Fruit fly (Drosophila melanogaster) whole organism, embryonic: ENCODE measurements around the gene Tnpo-SR.
A peak's percentile ranks its signal among the peaks of the same experiment; 100 is the strongest.

Experiments used
- ATbp ChIP-seq: fragments of 200-800 bp; sonication (Bioruptor generic); optimal IDR thresholded peaks from 2 replicates; lab custom pipeline; 2017; ENCODE audit warnings: missing biosample characterization, mild to moderate bottlenecking, missing genetic modification characterization, missing genetic modification reagents
- Ada2b ChIP-seq: fragments of 200-800 bp; sonication (Bioruptor generic); IDR thresholded peaks from 2 replicates; pipeline ENCODE4 v1.3.6; 2022; ENCODE audit warnings: missing biosample characterization, missing genetic modification characterization
- C15 ChIP-seq: fragments of 200-800 bp; sonication (Bioruptor generic); IDR thresholded peaks from 3 replicates; pipeline ENCODE4 v1.3.6; 2022; ENCODE audit warnings: missing biosample characterization, missing genetic modification characterization
- CG11504 ChIP-seq: fragments of 200-800 bp; sonication (Bioruptor generic); optimal IDR thresholded peaks from 3 replicates; lab custom pipeline; 2019; ENCODE audit warnings: missing biosample characterization, mild to moderate bottlenecking, missing genetic modification characterization, moderate library complexity
- CG12104 ChIP-seq: fragments of 200-800 bp; sonication (Bioruptor generic); optimal IDR thresholded peaks from 3 replicates; lab custom pipeline; 2016; ENCODE audit warnings: missing biosample characterization, missing genetic modification characterization
- CG12155 ChIP-seq: fragments of 200-800 bp; sonication (Bioruptor generic); optimal IDR thresholded peaks from 3 replicates; lab custom pipeline; 2016; ENCODE audit warnings: missing biosample characterization, missing genetic modification characterization
- CG12236 ChIP-seq: fragments of 200-800 bp; sonication (Bioruptor generic); optimal IDR thresholded peaks from 2 replicates; lab custom pipeline; 2016; ENCODE audit warnings: missing biosample characterization, missing genetic modification characterization
- CG12744 ChIP-seq: fragments of 200-800 bp; sonication (Bioruptor generic); optimal IDR thresholded peaks from 2 replicates; lab custom pipeline; 2016; ENCODE audit warnings: missing biosample characterization, missing genetic modification characterization
- CG13894 ChIP-seq: fragments of 200-800 bp; sonication (Bioruptor generic); optimal IDR thresholded peaks from 3 replicates; lab custom pipeline; 2018; ENCODE audit warnings: missing biosample characterization, mild to moderate bottlenecking, missing genetic modification characterization, moderate library complexity
- CG15696 ChIP-seq: fragments of 200-800 bp; sonication (Bioruptor generic); optimal IDR thresholded peaks from 2 replicates; lab custom pipeline; 2019; ENCODE audit warnings: missing biosample characterization, mild to moderate bottlenecking, missing genetic modification characterization, moderate library complexity
- CG17328 ChIP-seq: fragments of 200-800 bp; sonication (Bioruptor generic); IDR thresholded peaks from 2 replicates; pipeline ENCODE4 v1.3.6; 2022; ENCODE audit warnings: missing biosample characterization, missing genetic modification characterization
- CG17612 ChIP-seq: fragments of 200-800 bp; sonication (Bioruptor generic); IDR thresholded peaks from 2 replicates; pipeline ENCODE4 v1.3.6; 2022; ENCODE audit warnings: missing biosample characterization, missing genetic modification characterization
- CG17912 ChIP-seq: fragments of 200-800 bp; sonication (Bioruptor generic); optimal IDR thresholded peaks from 2 replicates; lab custom pipeline; 2018; ENCODE audit warnings: missing biosample characterization, mild to moderate bottlenecking, missing genetic modification characterization
- CG2678 ChIP-seq: fragments of 200-800 bp; sonication (Bioruptor generic); optimal IDR thresholded peaks from 3 replicates; lab custom pipeline; 2019; ENCODE audit warnings: missing biosample characterization, mild to moderate bottlenecking, missing genetic modification characterization, moderate library complexity
- CG3065 ChIP-seq: fragments of 200-800 bp; sonication (Bioruptor generic); optimal IDR thresholded peaks from 2 replicates; lab custom pipeline; 2016; ENCODE audit warnings: missing biosample characterization, missing genetic modification characterization
- CG32772 ChIP-seq: fragments of 200-800 bp; sonication (Bioruptor generic); IDR thresholded peaks from 2 replicates; pipeline ENCODE4 v1.3.6; 2022; ENCODE audit warnings: missing biosample characterization, missing genetic modification characterization
- CG4424 ChIP-seq: fragments of 200-800 bp; sonication (Bioruptor generic); optimal IDR thresholded peaks from 3 replicates; lab custom pipeline; 2016; ENCODE audit warnings: missing biosample characterization, missing genetic modification characterization
- CG4820 ChIP-seq: fragments of 200-800 bp; sonication (Bioruptor generic); optimal IDR thresholded peaks from 3 replicates; lab custom pipeline; 2016; ENCODE audit warnings: missing biosample characterization, missing genetic modification characterization
- CG6689 ChIP-seq: fragments of 200-800 bp; sonication (Bioruptor generic); IDR thresholded peaks from 2 replicates; pipeline ENCODE4 v1.3.6; 2022; ENCODE audit warnings: missing biosample characterization, missing genetic modification characterization
- CG7963 ChIP-seq: fragments of 200-800 bp; sonication (Bioruptor generic); IDR thresholded peaks from 3 replicates; pipeline ENCODE4 v1.3.6; 2022; ENCODE audit warnings: missing biosample characterization, missing genetic modification characterization; ENCODE audit not compliant: partially characterized antibody
- CG8290 ChIP-seq, 3 experiments: fragments of 200-800 bp; sonication (Bioruptor generic); optimal IDR thresholded peaks; 2 replicates each; lab custom pipeline; 2016 to 2019; ENCODE audit warnings: missing biosample characterization in 3 of 3, missing genetic modification characterization in 3 of 3, mild to moderate bottlenecking in 2 of 3, moderate library complexity in 1 of 3
- CG9437 ChIP-seq: fragments of 200-800 bp; sonication (Bioruptor generic); optimal IDR thresholded peaks from 2 replicates; lab custom pipeline; 2018; ENCODE audit warnings: missing biosample characterization, mild to moderate bottlenecking, missing genetic modification characterization
- CTCF ChIP-seq: fragments of 200-800 bp; sonication (Bioruptor generic); optimal IDR thresholded peaks from 2 replicates; lab custom pipeline; 2017; ENCODE audit warnings: missing biosample characterization, mild to moderate bottlenecking, missing genetic modification characterization, moderate library complexity
- D ChIP-seq, 2 experiments: fragments of 200-800 bp in 1 of 2; fragments of >200 bp in 1 of 2; sonication (Bioruptor generic) in 1 of 2; optimal IDR thresholded peaks; 2 replicates in 1 of 2; 3 replicates in 1 of 2; lab custom pipeline; 2017; ENCODE audit warnings: mild to moderate bottlenecking in 1 of 2, missing biosample characterization in 1 of 2, missing genetic modification characterization in 1 of 2, missing genetic modification reagents in 1 of 2
- Doc2 ChIP-seq: fragments of 200-800 bp; sonication (Bioruptor generic); IDR thresholded peaks from 2 replicates; pipeline ENCODE4 v1.3.6; 2022; ENCODE audit warnings: missing biosample characterization, missing genetic modification characterization
- Doc3 ChIP-seq: fragments of 200-800 bp; sonication (Bioruptor generic); IDR thresholded peaks from 3 replicates; pipeline ENCODE4 v1.3.6; 2022; ENCODE audit warnings: missing biosample characterization, missing genetic modification characterization; ENCODE audit not compliant: partially characterized antibody
- Dp ChIP-seq: fragments of 200-800 bp; sonication (Bioruptor generic); optimal IDR thresholded peaks from 2 replicates; lab custom pipeline; 2018; ENCODE audit warnings: missing biosample characterization, mild to moderate bottlenecking, missing genetic modification characterization, moderate library complexity
- Fer1 ChIP-seq: fragments of 200-800 bp; sonication (Bioruptor generic); optimal IDR thresholded peaks from 2 replicates; lab custom pipeline; 2017; ENCODE audit warnings: missing biosample characterization, mild to moderate bottlenecking, missing genetic modification characterization
- HLH3B ChIP-seq: fragments of 200-800 bp; sonication (Bioruptor generic); IDR thresholded peaks from 2 replicates; pipeline ENCODE4 v1.3.6; 2022; ENCODE audit warnings: missing biosample characterization, missing genetic modification characterization
- Hmx ChIP-seq: fragments of 200-800 bp; sonication (Bioruptor generic); optimal IDR thresholded peaks from 2 replicates; lab custom pipeline; 2016; ENCODE audit warnings: missing biosample characterization, missing genetic modification characterization
- Hr3 ChIP-seq: fragments of 200-800 bp; sonication (Bioruptor generic); optimal IDR thresholded peaks from 3 replicates; lab custom pipeline; 2016; ENCODE audit warnings: missing biosample characterization, missing genetic modification characterization
- Hr51 ChIP-seq, 2 experiments: fragments of 200-800 bp; sonication (Bioruptor generic); optimal IDR thresholded peaks; 2 replicates in 1 of 2; 3 replicates in 1 of 2; lab custom pipeline; 2016 to 2018; ENCODE audit warnings: missing biosample characterization in 2 of 2, missing genetic modification characterization in 2 of 2, mild to moderate bottlenecking in 1 of 2, moderate library complexity in 1 of 2
- Stat92E ChIP-seq, 3 experiments: fragments of >200 bp in 2 of 3; fragments of 200-800 bp in 1 of 3; sonication (Bioruptor generic) in 1 of 3; optimal IDR thresholded peaks; 2 replicates each; lab custom pipeline; 2017 to 2019; ENCODE audit warnings: missing biosample characterization in 3 of 3, missing genetic modification characterization in 3 of 3, mild to moderate bottlenecking in 1 of 3, moderate library complexity in 1 of 3
- YL-1 ChIP-seq: fragments of 200-800 bp; sonication (Bioruptor generic); optimal IDR thresholded peaks from 3 replicates; lab custom pipeline; 2017; ENCODE audit warnings: missing biosample characterization, mild to moderate bottlenecking, missing genetic modification characterization
- ac ChIP-seq: fragments of 200-800 bp; sonication (Bioruptor generic); optimal IDR thresholded peaks from 3 replicates; lab custom pipeline; 2017; ENCODE audit warnings: missing biosample characterization, mild to moderate bottlenecking, missing genetic modification characterization
- bab2 ChIP-seq: fragments of 200-800 bp; sonication (Bioruptor generic); optimal IDR thresholded peaks from 2 replicates; lab custom pipeline; 2016; ENCODE audit warnings: missing biosample characterization, missing genetic modification characterization
- cg ChIP-seq: fragments of 200-800 bp; sonication (Bioruptor generic); optimal IDR thresholded peaks from 3 replicates; lab custom pipeline; 2019; ENCODE audit warnings: missing biosample characterization, mild to moderate bottlenecking, missing genetic modification characterization, moderate library complexity
- chn ChIP-seq: fragments of 200-800 bp; sonication (Bioruptor generic); optimal IDR thresholded peaks from 2 replicates; lab custom pipeline; 2016; ENCODE audit warnings: missing biosample characterization, missing genetic modification characterization
- eve ChIP-seq, 2 experiments: fragments of >200 bp; optimal IDR thresholded peaks; 2 replicates each; lab custom pipeline; 2017; ENCODE audit warnings: missing biosample characterization in 2 of 2, missing genetic modification characterization in 2 of 2
- gce ChIP-seq: fragments of 200-800 bp; sonication (Bioruptor generic); IDR thresholded peaks from 3 replicates; pipeline ENCODE4 v1.3.6; 2022; ENCODE audit warnings: missing biosample characterization, missing genetic modification characterization
- jumu ChIP-seq: fragments of 200-800 bp; sonication (Bioruptor generic); optimal IDR thresholded peaks from 3 replicates; lab custom pipeline; 2016; ENCODE audit warnings: missing biosample characterization, missing genetic modification characterization
- klu ChIP-seq: fragments of 200-800 bp; sonication (Bioruptor generic); IDR thresholded peaks from 2 replicates; pipeline ENCODE4 v1.3.6; 2022; ENCODE audit warnings: missing biosample characterization, missing genetic modification characterization
- kni ChIP-seq: fragments of 200-800 bp; sonication (Bioruptor generic); optimal IDR thresholded peaks from 3 replicates; lab custom pipeline; 2017; ENCODE audit warnings: mild to moderate bottlenecking, missing biosample characterization, missing genetic modification reagents, missing genetic modification characterization
- pho ChIP-seq: fragments of 200-800 bp; sonication (Bioruptor generic); optimal IDR thresholded peaks from 2 replicates; lab custom pipeline; 2016; ENCODE audit warnings: missing biosample characterization, missing genetic modification characterization
- ranshi ChIP-seq: fragments of 200-800 bp; sonication (Bioruptor generic); IDR thresholded peaks from 2 replicates; pipeline ENCODE4 v1.3.6; 2022; ENCODE audit warnings: missing biosample characterization, missing genetic modification characterization
- sc ChIP-seq, 3 experiments: fragments of >200 bp in 2 of 3; fragments of 200-800 bp in 1 of 3; sonication (Bioruptor generic) in 1 of 3; optimal IDR thresholded peaks; 2 replicates in 2 of 3; 3 replicates in 1 of 3; lab custom pipeline; 2017; ENCODE audit warnings: mild to moderate bottlenecking in 1 of 3, missing biosample characterization in 1 of 3, missing genetic modification characterization in 1 of 3, missing genetic modification reagents in 1 of 3
- slbo ChIP-seq: fragments of 200-800 bp; sonication (Bioruptor generic); IDR thresholded peaks from 2 replicates; pipeline ENCODE4 v1.3.6; 2022; ENCODE audit warnings: missing biosample characterization, missing genetic modification characterization
- zen2 ChIP-seq: fragments of 200-800 bp; sonication (Bioruptor generic); IDR thresholded peaks from 3 replicates; pipeline ENCODE4 v1.3.6; 2022; ENCODE audit warnings: missing biosample characterization, missing genetic modification characterization; ENCODE audit not compliant: partially characterized antibody

The Tnpo-SR gene

dm6 chr2L:2748480-2749143 lies 11.1 kb upstream of the Tnpo-SR start (continued):
- TF ChIP-seq CG7963 (GFP tag; lab: Robert Waterston, UW) (peak; percentile 35; the same call in 1 of the 3 replicates), cg (no peak), Hr3 (GFP tag; lab: Kevin White, UChicago) (peak; percentile 90), eve (GFP tag; optimal IDR thresholded peaks at IDR 0.05; lab: Kevin White, UChicago) (no peak), CG17612 (GFP tag; lab: Robert Waterston, UW) (peak; percentile 67; the same call in 1 of the 2 replicates), CG15696 (tag; lab: Kevin White, UChicago) (peak; percentile 58), CTCF (GFP tag; lab: Kevin White, UChicago) (peak; percentile 47), CG9437 (GFP tag; lab: Kevin White, UChicago) (peak; percentile 87), CG2678 (peak; percentile 94), Doc2 (peak; percentile 18; the same call in 1 of the 2 replicates), slbo (GFP tag; lab: Robert Waterston, UW) (peak; percentile 94), kni (GFP tag; lab: Kevin White, UChicago) (peak; percentile 55), Ada2b (GFP tag; lab: Robert Waterston, UW) (peak; percentile 62), Fer1 (peak; percentile 89), Dp (GFP tag; lab: Kevin White, UChicago) (peak; percentile 84), CG17912 (GFP tag; lab: Kevin White, UChicago) (peak; percentile 88), YL-1 (GFP tag; lab: Kevin White, UChicago) (peak; percentile 86), D (optimal IDR thresholded peaks at IDR 0.05; lab: Kevin White, UChicago) (no peak), D (GFP tag; optimal IDR thresholded peaks at IDR 0.05; lab: Kevin White, UChicago) (peak; percentile 61), gce (GFP tag; lab: Robert Waterston, UW) (peak; percentile 63; the same call in 2 of the 3 replicates), CG12104 (GFP tag; lab: Kevin White, UChicago) (peak; percentile 83), zen2 (GFP tag; lab: Robert Waterston, UW) (no peak; the same call in 2 of the 3 replicates), sc (optimal IDR thresholded peaks at IDR 0.05; lab: Kevin White, UChicago) (no peak), sc (GFP tag; optimal IDR thresholded peaks at IDR 0.05; lab: Kevin White, UChicago) (peak; percentile 67), CG6689 (peak; percentile 91), chn (GFP tag; lab: Kevin White, UChicago) (peak; percentile 86), ac (no peak), HLH3B (GFP tag; lab: Robert Waterston, UW) (peak; percentile 88), Doc3 (no peak), CG4424 (GFP tag; lab: Kevin White, UChicago) (peak; percentile 89), klu (GFP tag; lab: Robert Waterston, UW) (peak; percentile 81), CG3065 (peak; percentile 67), pho (peak; percentile 82), bab2 (peak; percentile 67), CG12155 (GFP tag; lab: Kevin White, UChicago) (peak; percentile 90), CG4820 (GFP tag; lab: Kevin White, UChicago) (peak; percentile 77), jumu (GFP tag; lab: Kevin White, UChicago) (peak; percentile 80), CG32772 (GFP tag; lab: Robert Waterston, UW) (peak; percentile 84), CG8290 (GFP tag; optimal IDR thresholded peaks at IDR 0.05; lab: Kevin White, UChicago) (peak; percentile 82), CG8290 (tag; optimal IDR thresholded peaks at IDR 0.05; lab: Kevin White, UChicago) (peak; percentile 94 to 96), CG11504 (tag; lab: Kevin White, UChicago) (peak; percentile 91), CG13894 (tag; lab: Kevin White, UChicago) (peak; percentile 94), Stat92E (GFP tag; optimal IDR thresholded peaks at IDR 0.05; lab: Kevin White, UChicago) (no peak), Hr51 (GFP tag; optimal IDR thresholded peaks at IDR 0.05; lab: Kevin White, UChicago) (peak; percentile 89 to 91), Hmx (GFP tag; lab: Kevin White, UChicago) (no peak), ATbp (GFP tag; lab: Kevin White, UChicago) (no peak), CG17328 (peak; percentile 72), CG12744 (GFP tag; lab: Kevin White, UChicago) (peak; percentile 28), CG12236 (peak; percentile 33), C15 (GFP tag; lab: Robert Waterston, UW) (peak; percentile 56; the same call in 1 of the 3 replicates), ranshi (peak; percentile 83)
